Worm (Caenorhabditis elegans) whole organism, L4/young adult: Measurements from ENCODE around the gene haly-1.

Source experiments
- dao-5 ChIP-seq: sonication (generic microtip); optimal IDR thresholded peaks from 2 replicates; lab custom pipeline; 2016; ENCODE audit warnings: missing genotype, missing genetic modification characterization, moderate library complexity, missing compliant biosample characterization
- him-1 ChIP-seq: sonication (generic microtip); optimal IDR thresholded peaks from 2 replicates; lab custom pipeline; 2016; ENCODE audit warnings: missing genotype, missing genetic modification reagents, missing genetic modification characterization, missing compliant biosample characterization

DNA sequence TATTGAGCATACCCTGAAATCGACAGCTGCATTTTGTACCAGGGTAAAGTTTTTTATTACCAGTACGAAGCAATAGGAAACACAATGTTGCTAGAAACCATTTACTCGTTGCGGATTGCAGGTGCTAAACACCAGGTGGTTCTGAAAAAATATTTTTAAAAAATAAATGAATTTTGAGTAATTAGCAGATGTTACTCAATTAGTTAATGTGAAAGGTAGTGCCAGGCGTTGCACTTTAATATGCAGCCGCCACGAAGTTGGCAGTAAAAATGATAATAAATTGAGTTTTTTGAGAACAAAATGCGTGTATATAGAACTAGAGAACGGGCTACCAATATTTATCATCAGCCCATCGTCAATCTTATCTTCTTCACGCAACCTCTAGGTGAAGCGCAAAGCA is 23.2 kb upstream of the haly-1 start, which contains the start of gene nstp-9:
- TF ChIP-seq dao-5 (tag; lab: Kevin White, UChicago) (no peak), him-1 (tag; lab: Kevin White, UChicago) (no peak)
